Fruit fly (Drosophila melanogaster) whole organism, pupa: ENCODE measurements around the gene ssp2.

Source experiments
- CG10348 ChIP-seq: fragments of 200-800 bp; sonication (Bioruptor generic); IDR thresholded peaks from 2 replicates; pipeline ENCODE4 v1.3.6; 2022; ENCODE audit warnings: missing biosample characterization, missing genetic modification characterization
- CG12605 ChIP-seq: fragments of 200-800 bp; sonication (Bioruptor generic); IDR thresholded peaks from 2 replicates; pipeline ENCODE4 v1.3.6; 2022; ENCODE audit warnings: missing biosample characterization, missing genetic modification characterization
- CG13204 ChIP-seq: fragments of 200-800 bp; sonication (Bioruptor generic); optimal IDR thresholded peaks from 2 replicates; lab custom pipeline; 2018; ENCODE audit warnings: missing biosample characterization, mild to moderate bottlenecking, missing genetic modification characterization, moderate library complexity
- CG15710 ChIP-seq: fragments of 200-800 bp; sonication (Bioruptor generic); optimal IDR thresholded peaks from 2 replicates; lab custom pipeline; 2018; ENCODE audit warnings: missing biosample characterization, mild to moderate bottlenecking, missing genetic modification characterization, moderate library complexity
- CG4496 ChIP-seq: fragments of 200-800 bp; sonication (Bioruptor generic); IDR thresholded peaks from 3 replicates; pipeline ENCODE4 v1.3.6; 2022; ENCODE audit warnings: missing biosample characterization, missing genetic modification characterization
- D1 ChIP-seq: fragments of 200-800 bp; sonication (Bioruptor generic); optimal IDR thresholded peaks from 2 replicates; lab custom pipeline; 2018; ENCODE audit warnings: missing biosample characterization, mild to moderate bottlenecking, missing genetic modification characterization, moderate library complexity
- Ets98B ChIP-seq: fragments of 200-800 bp; sonication (Bioruptor generic); IDR thresholded peaks from 2 replicates; pipeline ENCODE4 v1.3.6; 2022; ENCODE audit warnings: missing biosample characterization, missing genetic modification characterization
- Pif1A ChIP-seq: fragments of 200-800 bp; sonication (Bioruptor generic); optimal IDR thresholded peaks from 3 replicates; lab custom pipeline; 2016; ENCODE audit warnings: missing biosample characterization, missing genetic modification characterization
- fd96Ca ChIP-seq: fragments of 200-800 bp; sonication (Bioruptor generic); IDR thresholded peaks from 3 replicates; pipeline ENCODE4 v1.3.6; 2022; ENCODE audit warnings: missing biosample characterization, missing genetic modification characterization
- rn ChIP-seq: fragments of 200-800 bp; sonication (Bioruptor generic); IDR thresholded peaks from 2 replicates; pipeline ENCODE4 v1.3.6; 2022; ENCODE audit warnings: missing biosample characterization, missing genetic modification characterization

DNA sequence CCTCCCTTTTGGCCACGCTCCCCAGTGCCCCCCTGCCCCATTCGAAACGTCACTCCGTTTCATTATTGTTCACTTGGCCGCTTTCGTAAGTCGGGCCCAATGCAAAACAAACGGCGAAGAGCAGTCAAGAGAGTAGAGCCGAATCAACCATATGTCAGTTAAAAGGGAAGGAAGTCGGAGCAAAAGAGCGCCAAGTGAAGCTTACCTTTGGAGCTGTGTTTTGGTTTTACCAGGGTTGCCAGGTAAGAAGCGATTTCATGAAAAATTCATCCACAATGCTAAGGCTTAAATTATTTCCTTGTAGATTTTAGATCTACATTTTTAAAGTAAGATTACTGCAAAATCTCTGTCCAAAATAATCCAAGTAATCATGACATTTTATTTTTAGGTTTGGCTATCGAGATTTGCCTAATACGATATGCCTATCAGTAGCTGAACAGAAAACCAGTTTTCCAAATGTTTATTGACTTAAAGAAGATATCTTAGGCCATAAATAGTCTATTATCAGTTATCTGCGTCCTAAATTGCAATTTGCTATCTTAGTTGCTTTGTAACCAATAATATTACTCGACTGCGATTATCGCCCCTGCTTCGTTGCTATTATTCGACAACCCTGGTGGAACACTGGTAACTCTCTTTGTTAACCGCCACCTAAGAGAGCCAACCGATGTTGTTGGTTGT lies 26.4 kb upstream of the ssp2 start:
- TF ChIP-seq CG13204 (GFP tag; lab: Kevin White, UChicago) (peak; percentile 68), Ets98B (GFP tag; lab: Robert Waterston, UW) (peak; percentile 76), CG4496 (GFP tag; lab: Robert Waterston, UW) (peak; percentile 74), fd96Ca (peak; percentile 76; the same call in 2 of the 3 replicates), D1 (tag; lab: Kevin White, UChicago) (peak; percentile 73), CG10348 (GFP tag; lab: Robert Waterston, UW) (peak; percentile 48; the same call in 1 of the 2 replicates), rn (GFP tag; lab: Robert Waterston, UW) (0 out of 2 replicates have a peak, but pooled peaks have one; percentile 53), CG15710 (tag; lab: Kevin White, UChicago) (peak; percentile 94), CG12605 (GFP tag; lab: Robert Waterston, UW) (no peak; the same call in 1 of the 2 replicates), Pif1A (GFP tag; lab: Kevin White, UChicago) (peak; percentile 94)
